Worm (Caenorhabditis elegans): ENCODE results near the gene F07F6.1.

- no peak for TF ChIP-seq B0310.2 (tag; optimal IDR thresholded peaks at IDR 0.05)
- TF ChIP-seq ama-1 (optimal IDR thresholded peaks at IDR 0.05) = no peak
- TF ChIP-seq tra-4 (tag; optimal IDR thresholded peaks at IDR 0.05) = no peak
- no peak for TF ChIP-seq hmg-4 (GFP tag; optimal IDR thresholded peaks at IDR 0.05)
- no peak for TF ChIP-seq hnd-1 (tag; optimal IDR thresholded peaks at IDR 0.05)
- TF ChIP-seq flt-1 (GFP tag; IDR thresholded peaks at IDR 0.05) = no peak
- no peak for TF ChIP-seq sea-1 (GFP tag; conservative IDR thresholded peaks at IDR 0.05)
- no peak for TF ChIP-seq ceh-36 (tag; optimal IDR thresholded peaks at IDR 0.05)
- no peak for TF ChIP-seq ceh-13 (GFP tag; optimal IDR thresholded peaks at IDR 0.05)
- TF ChIP-seq tbx-37 (GFP tag; conservative IDR thresholded peaks at IDR 0.05) = no peak
- no peak for TF ChIP-seq ets-7 (tag; optimal IDR thresholded peaks at IDR 0.05)
- no peak for TF ChIP-seq hmbx-1 (tag; optimal IDR thresholded peaks at IDR 0.05)
- TF ChIP-seq aly-1 (tag; optimal IDR thresholded peaks at IDR 0.05) = no peak
Observed at ce11 chrII:5449219-5449618, 11.5 kb downstream of the F07F6.1 start.

Data from whole organism, early embryonic.